Worm (Caenorhabditis elegans): ENCODE results near the gene spp-19.

DNA sequence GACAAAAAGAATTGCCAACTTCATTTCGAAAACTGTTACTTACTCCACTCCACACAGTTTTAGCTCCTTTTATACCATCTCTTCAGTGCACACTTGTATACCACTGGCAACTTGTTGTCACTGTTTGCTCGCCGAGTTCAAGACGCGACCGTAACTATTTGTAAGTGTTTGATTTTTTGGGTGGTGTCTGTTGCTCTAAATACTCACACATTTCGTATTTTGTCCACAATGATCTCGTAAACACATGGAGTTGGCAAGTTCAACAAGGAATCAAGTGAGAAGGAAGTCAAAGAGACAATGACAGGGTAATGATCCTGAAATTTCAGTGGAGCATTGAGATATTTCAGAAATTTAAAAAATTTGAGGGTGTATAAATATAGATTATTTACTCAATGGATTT, 28.5 kb downstream of the spp-19 start, which contains the start of gene hpo-26:
- TF ChIP-seq unc-42 (tag; optimal IDR thresholded peaks at IDR 0.05) = no peak
- TF ChIP-seq ceh-30 (tag; optimal IDR thresholded peaks at IDR 0.05) = no peak
- no peak for TF ChIP-seq C38D4.7 (GFP tag; optimal IDR thresholded peaks at IDR 0.05)
- TF ChIP-seq eyg-1 (tag; optimal IDR thresholded peaks at IDR 0.05) = no peak
- TF ChIP-seq fkh-10 (GFP tag; optimal IDR thresholded peaks at IDR 0.05) = no peak
- TF ChIP-seq nhr-11 (tag; optimal IDR thresholded peaks at IDR 0.05) = no peak
- TF ChIP-seq sox-2 (GFP tag; IDR thresholded peaks at IDR 0.05) = no peak
- TF ChIP-seq pha-2 (tag; optimal IDR thresholded peaks at IDR 0.05) = no peak
- TF ChIP-seq elt-2 (tag; optimal IDR thresholded peaks at IDR 0.05) = no peak
- TF ChIP-seq ceh-45 (GFP tag; IDR thresholded peaks at IDR 0.05) = no peak
